Worm (Caenorhabditis elegans) whole organism, mixed stage, embryonic: ENCODE results near the gene F16F9.3.

ENCODE experiments used
- M03D4.4 ChIP-seq: sonication (generic microtip); optimal IDR thresholded peaks from 2 replicates; lab custom pipeline; 2017; ENCODE audit warnings: mild to moderate bottlenecking, missing genetic modification characterization, missing compliant biosample characterization
- bed-3 ChIP-seq: fragments of 200-800 bp; sonication (Bioruptor generic); optimal IDR thresholded peaks from 3 replicates; lab custom pipeline; 2018; ENCODE audit warnings: mild to moderate bottlenecking, missing genetic modification characterization, moderate library complexity, missing compliant biosample characterization
- blmp-1 ChIP-seq: fragments of 150-350 bp; optimal IDR thresholded peaks from 2 replicates; lab custom pipeline; 2014; ENCODE audit warnings: missing biosample characterization, missing genetic modification characterization
- ceh-39 ChIP-seq: fragments of 150-350 bp; optimal IDR thresholded peaks from 2 replicates; lab custom pipeline; 2014; ENCODE audit warnings: missing biosample characterization, missing genetic modification characterization
- ceh-43 ChIP-seq: fragments of 200-800 bp; sonication (Bioruptor generic); optimal IDR thresholded peaks from 2 replicates; lab custom pipeline; 2018; ENCODE audit warnings: mild to moderate bottlenecking, missing genetic modification characterization, moderate library complexity, missing compliant biosample characterization
- ceh-83 ChIP-seq: fragments of 200-800 bp; sonication (Bioruptor generic); optimal IDR thresholded peaks from 2 replicates; lab custom pipeline; 2018; ENCODE audit warnings: mild to moderate bottlenecking, missing genetic modification characterization, missing compliant biosample characterization
- ces-1 ChIP-seq: fragments of 150-350 bp; optimal IDR thresholded peaks from 2 replicates; lab custom pipeline; 2014; ENCODE audit warnings: missing biosample characterization, missing genetic modification reagents, missing genetic modification characterization
- cnd-1 ChIP-seq: fragments of 200-800 bp; sonication (Bioruptor generic); optimal IDR thresholded peaks from 2 replicates; lab custom pipeline; 2018; ENCODE audit warnings: mild to moderate bottlenecking, missing genetic modification characterization, missing compliant biosample characterization
- drap-1 ChIP-seq: fragments of 200-800 bp; sonication (Bioruptor generic); optimal IDR thresholded peaks from 3 replicates; lab custom pipeline; 2018; ENCODE audit warnings: mild to moderate bottlenecking, missing genetic modification characterization, missing compliant biosample characterization
- elt-1 ChIP-seq: sonication (generic microtip); optimal IDR thresholded peaks from 2 replicates; lab custom pipeline; 2017; ENCODE audit warnings: missing genetic modification characterization, mild to moderate bottlenecking, missing compliant biosample characterization, antibody characterized with exemption, moderate library complexity, borderline replicate concordance; ENCODE audit not compliant: insufficient read depth
- elt-3 ChIP-seq: fragments of 150-350 bp; optimal IDR thresholded peaks from 2 replicates; lab custom pipeline; 2014; ENCODE audit warnings: missing biosample characterization, missing genetic modification characterization
- flh-1 ChIP-seq: fragments of 200-800 bp; sonication (Bioruptor generic); optimal IDR thresholded peaks from 2 replicates; lab custom pipeline; 2018; ENCODE audit warnings: mild to moderate bottlenecking, missing genetic modification characterization, moderate library complexity, missing compliant biosample characterization
- ham-2 ChIP-seq: fragments of 200-800 bp; sonication (Bioruptor generic); optimal IDR thresholded peaks from 2 replicates; lab custom pipeline; 2018; ENCODE audit warnings: mild to moderate bottlenecking, missing genetic modification characterization, missing compliant biosample characterization
- hlh-1 ChIP-seq: fragments of 150-350 bp; optimal IDR thresholded peaks from 2 replicates; lab custom pipeline; 2014; ENCODE audit warnings: missing biosample characterization, missing genetic modification reagents, missing genetic modification characterization
- lin-13 ChIP-seq: fragments of 150-350 bp; optimal IDR thresholded peaks from 2 replicates; lab custom pipeline; 2014; ENCODE audit warnings: missing biosample characterization, missing genetic modification characterization
- lin-32 ChIP-seq: fragments of 200-800 bp; sonication (Bioruptor generic); optimal IDR thresholded peaks from 2 replicates; lab custom pipeline; 2018; ENCODE audit warnings: mild to moderate bottlenecking, missing genetic modification characterization, missing compliant biosample characterization
- lsy-2 ChIP-seq: fragments of 150-350 bp; optimal IDR thresholded peaks from 2 replicates; lab custom pipeline; 2014; ENCODE audit warnings: missing biosample characterization, missing genetic modification characterization
- mab-5 ChIP-seq: fragments of 150-350 bp; optimal IDR thresholded peaks from 2 replicates; lab custom pipeline; 2014; ENCODE audit warnings: missing biosample characterization, missing genetic modification characterization
- mep-1 ChIP-seq: fragments of 150-350 bp; optimal IDR thresholded peaks from 2 replicates; lab custom pipeline; 2017; ENCODE audit warnings: missing biosample characterization, missing genetic modification reagents, missing genetic modification characterization, inconsistent platforms
- nhr-12 ChIP-seq: fragments of 150-350 bp; optimal IDR thresholded peaks from 2 replicates; lab custom pipeline; 2014; ENCODE audit warnings: missing biosample characterization, missing genetic modification characterization
- nhr-2 ChIP-seq: fragments of 150-350 bp; optimal IDR thresholded peaks from 2 replicates; lab custom pipeline; 2014; ENCODE audit warnings: missing biosample characterization, missing genetic modification characterization
- nhr-237 ChIP-seq: fragments of 150-350 bp; optimal IDR thresholded peaks from 2 replicates; lab custom pipeline; 2014; ENCODE audit warnings: missing biosample characterization, missing genetic modification characterization
- nhr-28 ChIP-seq: fragments of 150-350 bp; optimal IDR thresholded peaks from 2 replicates; lab custom pipeline; 2014; ENCODE audit warnings: missing biosample characterization, missing genetic modification characterization
- nhr-76 ChIP-seq: sonication (generic microtip); optimal IDR thresholded peaks from 2 replicates; lab custom pipeline; 2017; ENCODE audit warnings: missing biosample characterization, missing genetic modification characterization
- snpc-4 ChIP-seq: fragments of 150-350 bp; optimal IDR thresholded peaks from 2 replicates; lab custom pipeline; 2014; ENCODE audit warnings: missing biosample characterization, missing genetic modification characterization
- sptf-1 ChIP-seq: sonication (generic microtip); optimal IDR thresholded peaks from 2 replicates; lab custom pipeline; 2017; ENCODE audit warnings: mild to moderate bottlenecking, missing genetic modification characterization, moderate library complexity, missing compliant biosample characterization
- tbx-8 ChIP-seq: fragments of 200-800 bp; sonication (Bioruptor generic); optimal IDR thresholded peaks from 2 replicates; lab custom pipeline; 2018; ENCODE audit warnings: mild to moderate bottlenecking, missing genetic modification characterization, moderate library complexity, missing compliant biosample characterization
- unc-120 ChIP-seq: sonication (generic microtip); optimal IDR thresholded peaks from 2 replicates; lab custom pipeline; 2017; ENCODE audit warnings: missing genetic modification characterization, missing compliant biosample characterization; ENCODE audit not compliant: poor library complexity, severe bottlenecking
- unc-39 ChIP-seq: fragments of 150-350 bp; optimal IDR thresholded peaks from 2 replicates; lab custom pipeline; 2014; ENCODE audit warnings: missing biosample characterization, missing genetic modification characterization
- zip-8 ChIP-seq: fragments of 150-350 bp; optimal IDR thresholded peaks from 2 replicates; lab custom pipeline; 2014; ENCODE audit warnings: missing biosample characterization, missing genetic modification characterization
- ztf-11 ChIP-seq: fragments of 150-350 bp; optimal IDR thresholded peaks from 2 replicates; lab custom pipeline; 2014; ENCODE audit warnings: missing biosample characterization, missing genetic modification characterization

F16F9.3 gene

DNA sequence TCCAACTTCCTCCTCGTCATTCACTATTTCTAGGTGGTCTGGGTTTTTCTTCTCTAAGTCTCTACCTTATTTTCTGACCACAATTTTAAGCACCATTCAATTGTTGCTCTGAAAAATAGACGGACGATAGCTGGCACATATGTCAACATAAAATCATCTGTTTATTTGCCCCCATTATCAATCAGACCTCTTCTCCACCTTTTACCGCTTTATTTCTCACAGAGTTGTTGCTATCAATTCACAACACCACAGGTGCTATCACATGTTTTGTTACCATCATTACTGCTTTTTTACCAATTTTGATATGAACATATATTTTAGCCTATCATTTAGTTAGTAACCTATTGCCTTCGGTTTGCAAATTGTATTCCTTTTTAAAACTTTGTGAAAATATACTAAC lies 35.3 kb downstream of the F16F9.3 start:
- TF ChIP-seq flh-1: no peak
- no peak for TF ChIP-seq sptf-1

DNA sequence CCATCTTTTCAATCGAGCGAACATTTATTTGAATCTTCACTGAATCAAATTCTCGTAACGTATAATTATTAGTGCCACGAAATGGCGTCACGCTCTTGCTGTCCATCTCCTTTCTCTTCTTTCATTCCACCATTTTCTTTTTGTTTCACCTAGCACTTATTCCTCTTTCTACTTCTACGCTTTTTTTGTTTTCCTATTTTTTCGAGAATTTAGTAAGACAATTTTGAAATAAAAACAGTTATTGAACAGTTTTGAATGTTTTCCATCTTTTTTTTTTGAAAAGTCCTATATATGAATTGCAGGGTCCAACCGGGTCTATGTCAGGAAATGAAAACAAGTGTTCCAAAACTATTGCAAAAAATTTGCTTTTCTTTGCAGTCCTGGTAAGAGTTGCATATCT lies 37.6 kb downstream of the F16F9.3 start, which contains the start of gene T01B10.5:
T01B10.5 (plus strand) TSS at position 301 of the 400 bp plus-strand sequence.
- no peak for TF ChIP-seq lin-13 (tag; lab: Kevin White, UChicago)
- TF ChIP-seq elt-3 (tag; lab: Kevin White, UChicago): no peak
- no peak for TF ChIP-seq ceh-43
- no peak for TF ChIP-seq flh-1
- no peak for TF ChIP-seq nhr-2 (tag; lab: Kevin White, UChicago)
- TF ChIP-seq cnd-1 (tag; lab: Kevin White, UChicago): no peak
- TF ChIP-seq lin-32 (GFP tag; lab: Kevin White, UChicago): no peak
- TF ChIP-seq snpc-4 (tag; lab: Kevin White, UChicago): no peak
- TF ChIP-seq elt-1: no peak
- TF ChIP-seq nhr-12 (tag; lab: Kevin White, UChicago): no peak
- no peak for TF ChIP-seq nhr-76 (tag; lab: Kevin White, UChicago)
- TF ChIP-seq zip-8 (tag; lab: Kevin White, UChicago): no peak
- no peak for TF ChIP-seq ceh-83
- no peak for TF ChIP-seq ham-2

DNA sequence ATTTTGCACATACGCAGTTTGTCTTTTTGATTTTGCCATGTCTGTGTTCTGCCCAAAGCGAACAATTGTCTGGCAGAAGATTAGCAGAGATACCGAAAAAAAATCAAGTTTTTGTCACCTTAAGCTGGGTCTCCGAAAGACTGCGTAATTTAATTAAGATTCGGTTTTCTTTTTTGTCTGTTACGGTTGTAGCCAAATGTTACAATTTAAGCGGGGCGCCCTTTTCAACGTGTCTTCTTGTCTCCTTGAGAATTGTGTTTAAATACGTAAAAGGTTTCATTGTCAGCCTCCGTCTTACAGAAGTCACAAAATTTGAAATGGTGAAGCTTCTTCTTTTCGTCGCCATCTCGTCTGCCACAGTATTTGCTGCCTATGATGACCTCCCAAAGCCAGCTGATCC lies 42.3 kb downstream of the F16F9.3 start, which contains the start of gene grd-14:
grd-14 (plus strand) TSS at position 301 of the 400 bp plus-strand sequence.
- TF ChIP-seq elt-3 (tag; lab: Kevin White, UChicago): no peak
- TF ChIP-seq elt-1: no peak
- TF ChIP-seq lin-13 (tag; lab: Kevin White, UChicago): no peak
- TF ChIP-seq ceh-83: no peak

DNA sequence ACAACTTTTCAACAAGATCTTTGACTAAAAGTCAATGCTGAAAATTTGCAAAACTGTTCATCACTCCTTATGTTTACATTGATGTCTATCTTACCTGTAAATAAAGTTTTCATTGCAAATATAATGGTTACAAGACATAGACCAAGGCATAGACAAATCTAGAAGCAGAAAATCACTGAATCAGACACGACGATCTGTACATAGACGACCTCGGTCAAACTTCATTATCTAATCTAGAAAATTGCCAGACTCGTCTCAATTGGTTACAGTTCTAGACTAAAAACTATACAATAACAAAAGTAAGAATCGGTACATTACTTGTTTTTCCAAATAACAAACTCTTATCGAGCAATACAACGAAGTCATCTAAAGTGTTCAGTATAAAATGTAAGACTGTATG lies 43.5 kb downstream of the F16F9.3 start, which contains the start of gene grd-4:
grd-4 (plus strand) TSS at position 301 of the 400 bp plus-strand sequence.
- TF ChIP-seq mab-5 (tag; lab: Kevin White, UChicago) (no peak), nhr-2 (tag; lab: Kevin White, UChicago) (no peak), nhr-12 (tag; lab: Kevin White, UChicago) (no peak), ces-1 (GFP tag; lab: Kevin White, UChicago) (no peak), elt-3 (tag; lab: Kevin White, UChicago) (no peak)

DNA sequence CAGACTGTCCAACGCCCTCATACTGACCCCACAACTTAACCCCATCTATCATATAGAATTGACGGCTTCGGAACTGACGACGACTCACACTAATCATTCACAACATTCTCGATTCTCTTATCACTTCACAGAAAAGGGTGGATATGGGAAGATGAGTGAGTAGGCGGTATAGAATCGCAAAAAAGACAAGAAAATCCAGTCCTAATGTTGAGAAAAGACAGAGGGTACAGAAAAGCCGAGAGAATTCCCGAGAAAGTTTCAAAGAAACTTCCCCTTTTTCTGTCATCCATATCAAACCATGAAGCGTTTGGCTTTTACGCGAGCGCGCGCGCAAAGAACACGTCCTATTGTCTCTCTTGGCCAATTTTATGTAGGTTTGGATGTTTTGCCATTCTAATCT lies 46.8 kb downstream of the F16F9.3 start:
- TF ChIP-seq M03D4.4 (tag; lab: Kevin White, UChicago) (no peak), sptf-1 (no peak), ztf-11 (no peak), bed-3 (GFP tag; lab: Kevin White, UChicago) (no peak), blmp-1 (tag; lab: Kevin White, UChicago) (no peak), hlh-1 (tag; lab: Kevin White, UChicago) (no peak), ceh-39 (tag; lab: Kevin White, UChicago) (no peak), snpc-4 (tag; lab: Kevin White, UChicago) (no peak), cnd-1 (tag; lab: Kevin White, UChicago) (no peak), unc-39 (no peak), ces-1 (GFP tag; lab: Kevin White, UChicago) (no peak), drap-1 (no peak)

DNA sequence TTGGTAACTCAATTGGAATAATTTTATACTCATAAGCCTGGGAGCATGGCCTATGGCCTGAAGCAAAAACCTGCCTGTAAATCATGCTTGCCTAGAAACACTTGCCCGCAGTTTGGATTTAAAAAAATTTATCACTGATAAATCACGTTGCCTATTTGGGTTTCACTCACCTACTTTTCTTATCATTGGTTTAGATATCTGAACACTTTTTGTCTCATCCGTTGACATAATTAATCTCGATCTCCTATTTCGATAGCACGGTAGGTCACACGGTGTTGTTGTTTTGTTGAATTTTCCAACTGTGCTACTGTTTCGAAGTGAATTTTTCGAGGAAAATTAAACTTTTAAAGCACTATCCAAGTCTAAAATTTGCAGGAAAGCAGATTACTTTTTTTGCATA lies 49.6 kb downstream of the F16F9.3 start:
- no peak for TF ChIP-seq M03D4.4 (tag; lab: Kevin White, UChicago)
- TF ChIP-seq ham-2: no peak
- TF ChIP-seq blmp-1 (tag; lab: Kevin White, UChicago): no peak
- no peak for TF ChIP-seq ztf-11
- TF ChIP-seq nhr-2 (tag; lab: Kevin White, UChicago): no peak
- TF ChIP-seq lsy-2: no peak
- TF ChIP-seq elt-3 (tag; lab: Kevin White, UChicago): no peak
- TF ChIP-seq unc-120 (tag; lab: Kevin White, UChicago): no peak
- TF ChIP-seq ceh-43: no peak
- no peak for TF ChIP-seq nhr-28 (tag; lab: Kevin White, UChicago)
- TF ChIP-seq nhr-76 (tag; lab: Kevin White, UChicago): no peak
- no peak for TF ChIP-seq unc-39

DNA sequence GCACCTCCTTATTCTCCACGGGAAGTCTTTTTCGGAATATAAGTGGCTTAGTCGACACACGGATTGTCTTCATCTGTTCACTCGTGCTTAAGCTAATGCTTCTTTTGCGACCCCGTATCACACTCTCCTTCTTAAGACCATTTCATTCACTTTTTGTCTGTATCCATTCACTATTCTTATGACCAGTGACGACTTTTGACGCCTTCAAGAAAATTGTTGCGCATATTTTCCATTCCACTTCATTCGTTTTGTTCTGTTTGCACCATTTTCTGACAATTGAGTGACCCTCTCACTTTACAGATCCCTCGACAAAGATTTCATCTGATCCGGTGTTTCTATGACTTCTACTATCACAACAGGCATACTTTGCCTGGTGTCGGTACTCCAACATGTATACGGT lies 50.2 kb downstream of the F16F9.3 start, which contains the start of gene H03E18.1:
H03E18.1 (plus strand) TSS at position 301 of the 400 bp plus-strand sequence.
- TF ChIP-seq cnd-1 (tag; lab: Kevin White, UChicago): no peak
- TF ChIP-seq nhr-28 (tag; lab: Kevin White, UChicago): no peak
- no peak for TF ChIP-seq snpc-4 (tag; lab: Kevin White, UChicago)
- TF ChIP-seq zip-8 (tag; lab: Kevin White, UChicago): no peak
- no peak for TF ChIP-seq sptf-1
- TF ChIP-seq unc-120 (tag; lab: Kevin White, UChicago): no peak
- no peak for TF ChIP-seq drap-1
- no peak for TF ChIP-seq ztf-11
- no peak for TF ChIP-seq ceh-39 (tag; lab: Kevin White, UChicago)
- no peak for TF ChIP-seq flh-1
- TF ChIP-seq ces-1 (GFP tag; lab: Kevin White, UChicago): no peak
- TF ChIP-seq bed-3 (GFP tag; lab: Kevin White, UChicago): no peak
- no peak for TF ChIP-seq nhr-237 (tag; lab: Kevin White, UChicago)
- no peak for TF ChIP-seq tbx-8 (GFP tag; lab: Kevin White, UChicago)
- TF ChIP-seq nhr-76 (tag; lab: Kevin White, UChicago): no peak
- no peak for TF ChIP-seq mep-1 (tag; lab: Kevin White, UChicago)
- TF ChIP-seq hlh-1 (tag; lab: Kevin White, UChicago): no peak
- TF ChIP-seq nhr-2 (tag; lab: Kevin White, UChicago): no peak
- no peak for TF ChIP-seq lin-13 (tag; lab: Kevin White, UChicago)
- TF ChIP-seq, all 35 proteins: peak for 0
